Worm (Caenorhabditis elegans) whole organism, L1 larva: Measurements from ENCODE around the gene tbb-6.

Experiments
- C34B4.2 ChIP-seq: sonication (generic microtip); optimal IDR thresholded peaks from 2 replicates; lab custom pipeline; 2017; ENCODE audit warnings: mild to moderate bottlenecking, missing genetic modification characterization, missing compliant biosample characterization
- F16B12.6 ChIP-seq: fragments of 150-350 bp; optimal IDR thresholded peaks from 2 replicates; lab custom pipeline; 2014; ENCODE audit warnings: missing biosample characterization, missing genetic modification characterization
- Y116A8C.19 ChIP-seq: sonication (generic microtip); optimal IDR thresholded peaks from 2 replicates; lab custom pipeline; 2016; ENCODE audit warnings: missing compliant biosample characterization, missing genetic modification characterization, borderline replicate concordance
- alr-1 ChIP-seq: fragments of 200-800 bp; sonication (Bioruptor generic); optimal IDR thresholded peaks from 2 replicates; lab custom pipeline; 2018; ENCODE audit warnings: borderline replicate concordance, mild to moderate bottlenecking, missing genetic modification characterization, missing compliant biosample characterization
- ama-1 ChIP-seq: fragments of 150-350 bp; optimal IDR thresholded peaks from 2 replicates; lab custom pipeline; 2014
- blmp-1 ChIP-seq: fragments of 150-350 bp; optimal IDR thresholded peaks from 2 replicates; lab custom pipeline; 2014; ENCODE audit warnings: missing biosample characterization, missing genetic modification characterization
- ceh-88 ChIP-seq: fragments of 200-800 bp; sonication (Bioruptor generic); IDR thresholded peaks from 2 replicates; pipeline ENCODE4 v1.3.6; 2022; ENCODE audit warnings: missing genetic modification characterization, missing compliant biosample characterization
- dsc-1 ChIP-seq: sonication (generic microtip); optimal IDR thresholded peaks from 2 replicates; lab custom pipeline; 2016; ENCODE audit warnings: mild to moderate bottlenecking, missing genetic modification characterization, missing compliant biosample characterization
- efl-1 ChIP-seq, 4 experiments: fragments of 150-350 bp; optimal IDR thresholded peaks in 3 of 4; peaks in 1 of 4; 1 replicate in 1 of 4; 2 replicates in 3 of 4; lab custom pipeline; 2014; ENCODE audit warnings: missing biosample characterization in 2 of 4, missing genetic modification characterization in 2 of 4, missing genetic modification reagents in 2 of 4
- egl-13 ChIP-seq: sonication (generic microtip); optimal IDR thresholded peaks from 2 replicates; lab custom pipeline; 2016; ENCODE audit warnings: missing genotype, missing genetic modification reagents, missing genetic modification characterization, missing compliant biosample characterization
- elt-3 ChIP-seq, 6 experiments: fragments of 150-350 bp in 1 of 6; sonication (generic microtip); optimal IDR thresholded peaks; 2 replicates each; lab custom pipeline; 2017 to 2018; ENCODE audit warnings: missing biosample characterization in 6 of 6, missing genetic modification characterization in 6 of 6, inconsistent platforms in 1 of 6
- fkh-4 ChIP-seq: sonication (generic microtip); optimal IDR thresholded peaks from 2 replicates; lab custom pipeline; 2016; ENCODE audit warnings: missing compliant biosample characterization, missing genetic modification characterization, borderline replicate concordance
- fos-1 ChIP-seq: fragments of 150-350 bp; optimal IDR thresholded peaks from 2 replicates; lab custom pipeline; 2014; ENCODE audit warnings: missing biosample characterization, missing genetic modification characterization
- hlh-17 ChIP-seq: fragments of 200-800 bp; sonication (Bioruptor generic); optimal IDR thresholded peaks from 2 replicates; lab custom pipeline; 2018; ENCODE audit warnings: missing genetic modification characterization, mild to moderate bottlenecking, missing compliant biosample characterization, moderate library complexity, borderline replicate concordance
- hlh-4 ChIP-seq: sonication (generic microtip); optimal IDR thresholded peaks from 2 replicates; lab custom pipeline; 2016; ENCODE audit warnings: mild to moderate bottlenecking, missing genetic modification characterization, missing compliant biosample characterization
- isw-1 ChIP-seq: fragments of 200-800 bp; sonication (Bioruptor generic); IDR thresholded peaks from 2 replicates; pipeline ENCODE4 v1.3.6; 2022; ENCODE audit warnings: missing genetic modification characterization, missing compliant biosample characterization
- jun-1 ChIP-seq: fragments of 150-350 bp; optimal IDR thresholded peaks from 2 replicates; lab custom pipeline; 2014; ENCODE audit warnings: missing biosample characterization, missing genetic modification reagents, missing genetic modification characterization
- lin-13 ChIP-seq: fragments of 150-350 bp; optimal IDR thresholded peaks from 2 replicates; lab custom pipeline; 2014; ENCODE audit warnings: missing biosample characterization, missing genetic modification reagents, missing genetic modification characterization
- lin-14 ChIP-seq: fragments of 200-800 bp; sonication (Bioruptor generic); optimal IDR thresholded peaks from 2 replicates; lab custom pipeline; 2018; ENCODE audit warnings: mild to moderate bottlenecking, missing genetic modification characterization, moderate library complexity, missing compliant biosample characterization
- lin-39 ChIP-seq: fragments of 150-350 bp; optimal IDR thresholded peaks from 2 replicates; lab custom pipeline; 2014; ENCODE audit warnings: missing biosample characterization, missing genetic modification reagents, missing genetic modification characterization
- lsy-2 ChIP-seq, 2 experiments: fragments of 150-350 bp; optimal IDR thresholded peaks; 2 replicates each; lab custom pipeline; 2014; ENCODE audit warnings: missing biosample characterization in 2 of 2, missing genetic modification characterization in 2 of 2
- mab-9 ChIP-seq: fragments of 200-800 bp; sonication (Bioruptor generic); IDR thresholded peaks from 2 replicates; pipeline ENCODE4 v1.3.6; 2022; ENCODE audit warnings: missing genetic modification reagents, missing genetic modification characterization, missing compliant biosample characterization
- mep-1 ChIP-seq: fragments of 150-350 bp; optimal IDR thresholded peaks from 2 replicates; lab custom pipeline; 2014; ENCODE audit warnings: missing biosample characterization, missing genetic modification characterization
- nhr-19 ChIP-seq: fragments of 200-800 bp; sonication (Bioruptor generic); conservative IDR thresholded peaks from 2 replicates; pipeline ENCODE4 v1.3.6; 2022; ENCODE audit warnings: missing genetic modification characterization, missing compliant biosample characterization
- nhr-28 ChIP-seq: fragments of 150-350 bp; optimal IDR thresholded peaks from 2 replicates; lab custom pipeline; 2014; ENCODE audit warnings: missing biosample characterization, missing genetic modification characterization
- nhr-47 ChIP-seq: sonication (generic microtip); optimal IDR thresholded peaks from 2 replicates; lab custom pipeline; 2016; ENCODE audit warnings: mild to moderate bottlenecking, missing genetic modification characterization, moderate library complexity, missing compliant biosample characterization
- nhr-71 ChIP-seq: sonication (generic microtip); optimal IDR thresholded peaks from 2 replicates; lab custom pipeline; 2016; ENCODE audit warnings: mild to moderate bottlenecking, missing genetic modification characterization, moderate library complexity, missing compliant biosample characterization
- nhr-77 ChIP-seq: fragments of 150-350 bp; optimal IDR thresholded peaks from 2 replicates; lab custom pipeline; 2014; ENCODE audit warnings: missing biosample characterization, missing genetic modification characterization
- pag-3 ChIP-seq: sonication (generic microtip); optimal IDR thresholded peaks from 2 replicates; lab custom pipeline; 2017; ENCODE audit warnings: missing genetic modification characterization, mild to moderate bottlenecking, missing compliant biosample characterization, antibody characterized with exemption, borderline replicate concordance; ENCODE audit not compliant: insufficient read depth
- pqm-1 ChIP-seq: sonication (generic microtip); optimal IDR thresholded peaks from 3 replicates; lab custom pipeline; 2017; ENCODE audit warnings: missing biosample characterization, missing genetic modification characterization
- rnt-1 ChIP-seq: sonication (generic microtip); optimal IDR thresholded peaks from 2 replicates; lab custom pipeline; 2016; ENCODE audit warnings: mild to moderate bottlenecking, missing genetic modification characterization, moderate library complexity, missing compliant biosample characterization
- skn-1 ChIP-seq: fragments of 150-350 bp; optimal IDR thresholded peaks from 2 replicates; lab custom pipeline; 2014; ENCODE audit warnings: missing biosample characterization, missing genetic modification characterization
- snpc-4 ChIP-seq: fragments of 150-350 bp; optimal IDR thresholded peaks from 2 replicates; lab custom pipeline; 2014; ENCODE audit warnings: missing biosample characterization, missing genetic modification characterization
- snu-23 ChIP-seq: sonication (generic microtip); optimal IDR thresholded peaks from 2 replicates; lab custom pipeline; 2016; ENCODE audit warnings: missing genetic modification characterization, missing compliant biosample characterization
- sptf-1 ChIP-seq: fragments of 150-350 bp; optimal IDR thresholded peaks from 2 replicates; lab custom pipeline; 2014; ENCODE audit warnings: missing biosample characterization, missing genetic modification characterization
- tbx-2 ChIP-seq: sonication (generic microtip); optimal IDR thresholded peaks from 2 replicates; lab custom pipeline; 2016; ENCODE audit warnings: missing genetic modification characterization, missing compliant biosample characterization
- unc-130 ChIP-seq: fragments of 150-350 bp; optimal IDR thresholded peaks from 2 replicates; lab custom pipeline; 2017; ENCODE audit warnings: missing biosample characterization, missing genetic modification characterization, inconsistent platforms
- unc-62 ChIP-seq: fragments of 150-350 bp; optimal IDR thresholded peaks from 2 replicates; lab custom pipeline; 2014; ENCODE audit warnings: missing biosample characterization, missing genetic modification reagents, missing genetic modification characterization
- vab-15 ChIP-seq: sonication (generic microtip); optimal IDR thresholded peaks from 2 replicates; lab custom pipeline; 2017; ENCODE audit warnings: missing genotype, mild to moderate bottlenecking, missing genetic modification characterization, missing compliant biosample characterization
- zip-4 ChIP-seq: fragments of 200-800 bp; sonication (Bioruptor generic); optimal IDR thresholded peaks from 2 replicates; lab custom pipeline; 2018; ENCODE audit warnings: mild to moderate bottlenecking, missing genetic modification characterization, moderate library complexity, missing compliant biosample characterization

tbb-6 gene

DNA sequence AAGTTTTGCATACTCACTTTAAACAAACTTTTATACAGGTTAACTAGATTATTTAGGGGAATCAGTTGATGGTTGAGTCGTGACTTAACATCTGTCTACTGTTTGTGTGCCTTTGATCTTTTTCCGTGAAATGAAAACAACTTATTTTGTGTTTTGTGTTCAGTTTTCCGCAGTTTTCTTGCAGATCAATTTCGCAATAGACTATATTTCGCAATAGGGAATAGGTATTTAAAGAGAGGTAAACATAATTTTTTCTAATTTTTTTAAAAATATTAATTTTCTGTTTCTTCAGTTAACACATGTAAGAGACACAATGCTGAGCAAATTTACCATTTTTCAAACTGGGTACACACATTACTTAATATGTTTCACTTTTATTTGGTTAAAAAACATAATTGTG is at the start of gene tbb-6:
Gene tbb-6 (plus strand): TSS at position 155 of the 400 bp plus-strand sequence.
- TF ChIP-seq vab-15 (tag; lab: Kevin White, UChicago) (no peak), efl-1 (optimal IDR thresholded peaks at IDR 0.05; lab: Kevin White, UChicago) (no peak), efl-1 (GFP tag; optimal IDR thresholded peaks at IDR 0.05 in 1 of 2; lab: Kevin White, UChicago) (peak in 1 of 2 experiments; percentile 4), zip-4 (GFP tag; lab: Kevin White, UChicago) (peak; percentile 75), egl-13 (no peak), skn-1 (tag; lab: Kevin White, UChicago) (peak; percentile 48), hlh-17 (no peak), unc-62 (GFP tag; lab: Kevin White, UChicago) (no peak), nhr-71 (peak; percentile 46), pqm-1 (tag; lab: Kevin White, UChicago) (no peak), dsc-1 (tag; lab: Kevin White, UChicago) (no peak)
- TF ChIP-seq, all 84 proteins: peak for 4

DNA sequence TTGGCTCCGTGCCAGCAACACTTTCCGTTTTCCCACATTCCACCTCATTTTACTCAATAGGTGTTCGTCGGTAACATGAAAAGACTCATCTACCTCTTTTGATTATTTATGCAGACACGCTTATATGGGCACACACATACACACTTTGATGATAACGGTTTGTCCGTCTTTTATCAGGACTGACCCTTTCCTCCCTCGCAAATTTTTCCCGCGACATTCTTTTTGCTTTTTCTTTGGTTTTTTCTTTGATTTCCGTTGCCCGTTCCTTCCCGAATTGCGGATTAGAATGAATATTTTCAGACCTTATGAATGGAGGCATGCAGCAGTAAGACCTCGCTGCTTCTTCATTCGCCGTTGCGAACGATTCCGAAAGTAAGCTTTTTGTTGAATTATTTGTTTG is 48.3 kb upstream of the tbb-6 start, which contains the start of gene vab-8:
Gene vab-8 (plus strand): TSS at position 301 of the 400 bp plus-strand sequence.
- TF ChIP-seq nhr-47 (tag; lab: Kevin White, UChicago) (no peak), mep-1 (tag; lab: Kevin White, UChicago) (no peak), sptf-1 (tag; lab: Kevin White, UChicago) (no peak), C34B4.2 (no peak), lin-13 (GFP tag; lab: Kevin White, UChicago) (no peak), jun-1 (tag; lab: Kevin White, UChicago) (no peak), ama-1 (no peak), tbx-2 (tag; lab: Kevin White, UChicago) (no peak), fos-1 (tag; lab: Kevin White, UChicago) (no peak), Y116A8C.19 (tag; lab: Kevin White, UChicago) (no peak), snpc-4 (tag; lab: Kevin White, UChicago) (no peak), elt-3 (tag; optimal IDR thresholded peaks at IDR 0.05; lab: Kevin White, UChicago) (no peak), hlh-17 (no peak), blmp-1 (tag; lab: Kevin White, UChicago) (no peak), dsc-1 (tag; lab: Kevin White, UChicago) (no peak), nhr-28 (no peak), unc-62 (GFP tag; lab: Kevin White, UChicago) (no peak)

ce11 chrV:12233425-12233824 is 27.9 kb upstream of the tbb-6 start:
- peak; percentile 15 for TF ChIP-seq unc-130
- no peak for TF ChIP-seq hlh-4 (tag; lab: Kevin White, UChicago)
- no peak for TF ChIP-seq skn-1 (tag; lab: Kevin White, UChicago)
- peak; percentile 42 for TF ChIP-seq nhr-19
- no peak for TF ChIP-seq lin-39 (tag; lab: Kevin White, UChicago)
- TF ChIP-seq lin-14 (GFP tag; lab: Kevin White, UChicago) = peak; percentile 80
- no peak for TF ChIP-seq snpc-4 (tag; lab: Kevin White, UChicago)
- peak; percentile 65 for TF ChIP-seq nhr-71
- peak; percentile 79 for TF ChIP-seq pag-3 (tag; lab: Kevin White, UChicago)
- TF ChIP-seq F16B12.6 (tag; lab: Kevin White, UChicago) = no peak
- no peak for TF ChIP-seq lsy-2 (tag; optimal IDR thresholded peaks at IDR 0.05; lab: Kevin White, UChicago)
- no peak for TF ChIP-seq nhr-77 (tag; lab: Kevin White, UChicago)
- no peak for TF ChIP-seq elt-3 (tag; optimal IDR thresholded peaks at IDR 0.05; lab: Kevin White, UChicago)
- peak; percentile 22 for TF ChIP-seq snu-23
- no peak for TF ChIP-seq alr-1 (tag; lab: Kevin White, UChicago)
- no peak for TF ChIP-seq mab-9 (GFP tag; lab: Robert Waterston, UW)
- no peak for TF ChIP-seq hlh-17
- TF ChIP-seq isw-1 (GFP tag; lab: Robert Waterston, UW) = no peak
- no peak for TF ChIP-seq fkh-4 (tag; lab: Kevin White, UChicago)
- no peak for TF ChIP-seq sptf-1 (tag; lab: Kevin White, UChicago)
- TF ChIP-seq efl-1 (optimal IDR thresholded peaks at IDR 0.05; lab: Kevin White, UChicago) = no peak
- no peak for TF ChIP-seq efl-1 (GFP tag; optimal IDR thresholded peaks at IDR 0.05 in 1 of 2; lab: Kevin White, UChicago)
- no peak for TF ChIP-seq ceh-88 (GFP tag; lab: Robert Waterston, UW)
- TF ChIP-seq rnt-1 = peak; percentile 58
- TF ChIP-seq, all 84 proteins: peak for 7
